Fruit fly (Drosophila melanogaster): ENCODE data around the gene ntc.

- TF ChIP-seq fd96Ca (GFP tag; IDR thresholded peaks at IDR 0.05) (no peak), gl (tag; optimal IDR thresholded peaks at IDR 0.05) (no peak), CG15710 (tag; optimal IDR thresholded peaks at IDR 0.05) (no peak), Pif1A (GFP tag; optimal IDR thresholded peaks at IDR 0.05) (no peak), Snoo (tag; optimal IDR thresholded peaks at IDR 0.05) (no peak)
Measured at dm6 chr3L:3770823-3771222, 35.4 kb downstream of the ntc start.
